Fruit fly (Drosophila melanogaster) whole organism, wandering third instar larva: ENCODE results near the gene Phae1.

Source experiments
- CG9705 ChIP-seq: fragments of 200-800 bp; sonication (Bioruptor generic); optimal IDR thresholded peaks from 2 replicates; lab custom pipeline; 2018; ENCODE audit warnings: missing biosample characterization, mild to moderate bottlenecking, missing genetic modification characterization
- Dfd ChIP-seq: fragments of >200 bp; optimal IDR thresholded peaks from 2 replicates; lab custom pipeline; 2017; ENCODE audit warnings: missing biosample characterization, missing genetic modification characterization
- GATAd ChIP-seq: sonication (Bioruptor generic); optimal IDR thresholded peaks from 2 replicates; lab custom pipeline; 2016; ENCODE audit warnings: missing biosample characterization, missing genetic modification characterization
- Vsx2 ChIP-seq: fragments of 200-300, 225-300 bp; sonication (Bioruptor generic); optimal IDR thresholded peaks from 2 replicates; lab custom pipeline; 2018; ENCODE audit warnings: missing biosample characterization, missing genetic modification characterization; ENCODE audit not compliant: partially characterized antibody
- fru ChIP-seq: fragments of 200-800 bp; sonication (Bioruptor generic); optimal IDR thresholded peaks from 3 replicates; lab custom pipeline; 2016; ENCODE audit warnings: missing biosample characterization, mild to moderate bottlenecking, missing genetic modification characterization
- h ChIP-seq: fragments of 200-800 bp; sonication (Bioruptor generic); optimal IDR thresholded peaks from 3 replicates; lab custom pipeline; 2016; ENCODE audit warnings: missing biosample characterization, mild to moderate bottlenecking, missing genetic modification characterization
- jim ChIP-seq: fragments of 175-275, 200-325 bp; sonication (Bioruptor generic); optimal IDR thresholded peaks from 2 replicates; lab custom pipeline; 2016; ENCODE audit warnings: missing biosample characterization, mild to moderate bottlenecking, missing genetic modification characterization
- psq ChIP-seq: fragments of 200-800 bp; sonication (Bioruptor generic); optimal IDR thresholded peaks from 3 replicates; lab custom pipeline; 2017; ENCODE audit warnings: missing biosample characterization, mild to moderate bottlenecking, missing genetic modification characterization, moderate library complexity

DNA sequence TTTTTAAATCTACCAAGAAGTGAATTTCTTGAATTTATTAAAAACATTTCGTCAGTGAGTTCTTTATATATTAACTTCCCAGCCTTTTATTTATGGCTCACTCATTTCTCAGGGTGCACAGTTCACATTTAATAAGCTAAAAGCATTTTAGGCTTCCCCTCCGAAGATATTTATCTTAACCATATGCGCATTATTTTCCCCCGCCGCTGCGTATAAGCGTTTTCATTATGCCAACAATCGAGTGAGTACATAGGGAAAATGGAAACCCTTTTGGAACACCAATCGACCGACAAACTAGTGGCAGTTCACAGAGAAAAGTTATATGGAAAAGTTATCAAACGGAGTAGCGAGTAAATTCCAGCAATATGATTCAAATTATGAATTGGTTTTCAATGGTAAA, 28.5 kb downstream of the Phae1 start, which contains the start of gene Gr33a:
- no peak for TF ChIP-seq CG9705
- no peak for TF ChIP-seq jim
- no peak for TF ChIP-seq h (GFP tag; lab: Kevin White, UChicago)
- no peak for TF ChIP-seq GATAd (GFP tag; lab: Kevin White, UChicago)
- no peak for TF ChIP-seq fru
- TF ChIP-seq psq (GFP tag; lab: Kevin White, UChicago): no peak
- no peak for TF ChIP-seq Vsx2 (GFP tag; lab: Kevin White, UChicago)
- TF ChIP-seq Dfd (GFP tag; lab: Kevin White, UChicago): no peak
